Worm (Caenorhabditis elegans) whole organism, L1 larva: ENCODE data around the gene R11G1.2.

Source experiments
- alr-1 ChIP-seq: fragments of 200-800 bp; sonication (Bioruptor generic); optimal IDR thresholded peaks from 2 replicates; lab custom pipeline; 2018; ENCODE audit warnings: borderline replicate concordance, mild to moderate bottlenecking, missing genetic modification characterization, missing compliant biosample characterization
- aly-2 ChIP-seq: fragments of 150-350 bp; optimal IDR thresholded peaks from 2 replicates; lab custom pipeline; 2014; ENCODE audit warnings: missing biosample characterization, missing genetic modification characterization
- ceh-88 ChIP-seq: fragments of 200-800 bp; sonication (Bioruptor generic); IDR thresholded peaks from 2 replicates; pipeline ENCODE4 v1.3.6; 2022; ENCODE audit warnings: missing genetic modification characterization, missing compliant biosample characterization
- hlh-4 ChIP-seq: sonication (generic microtip); optimal IDR thresholded peaks from 2 replicates; lab custom pipeline; 2016; ENCODE audit warnings: mild to moderate bottlenecking, missing genetic modification characterization, missing compliant biosample characterization
- lin-14 ChIP-seq: fragments of 200-800 bp; sonication (Bioruptor generic); optimal IDR thresholded peaks from 2 replicates; lab custom pipeline; 2018; ENCODE audit warnings: mild to moderate bottlenecking, missing genetic modification characterization, moderate library complexity, missing compliant biosample characterization
- nhr-11 ChIP-seq: fragments of 150-350 bp; optimal IDR thresholded peaks from 2 replicates; lab custom pipeline; 2014; ENCODE audit warnings: missing biosample characterization, missing genetic modification characterization
- nhr-12 ChIP-seq: sonication (generic microtip); optimal IDR thresholded peaks from 2 replicates; lab custom pipeline; 2017; ENCODE audit warnings: missing biosample characterization, missing genetic modification characterization
- nhr-237 ChIP-seq: fragments of 150-350 bp; optimal IDR thresholded peaks from 2 replicates; lab custom pipeline; 2014; ENCODE audit warnings: missing biosample characterization, missing genetic modification characterization
- nhr-28 ChIP-seq: fragments of 150-350 bp; optimal IDR thresholded peaks from 2 replicates; lab custom pipeline; 2014; ENCODE audit warnings: missing biosample characterization, missing genetic modification characterization
- nhr-77 ChIP-seq: fragments of 150-350 bp; optimal IDR thresholded peaks from 2 replicates; lab custom pipeline; 2014; ENCODE audit warnings: missing biosample characterization, missing genetic modification characterization
- skn-1 ChIP-seq: fragments of 150-350 bp; optimal IDR thresholded peaks from 2 replicates; lab custom pipeline; 2014; ENCODE audit warnings: missing biosample characterization, missing genetic modification characterization
- tbx-2 ChIP-seq: sonication (generic microtip); optimal IDR thresholded peaks from 2 replicates; lab custom pipeline; 2016; ENCODE audit warnings: missing genetic modification characterization, missing compliant biosample characterization
- ztf-11 ChIP-seq, 2 experiments: sonication (generic microtip); optimal IDR thresholded peaks; 2 replicates each; lab custom pipeline; 2016 to 2017; ENCODE audit warnings: missing genetic modification characterization in 2 of 2, missing biosample characterization in 1 of 2, missing compliant biosample characterization in 1 of 2

DNA sequence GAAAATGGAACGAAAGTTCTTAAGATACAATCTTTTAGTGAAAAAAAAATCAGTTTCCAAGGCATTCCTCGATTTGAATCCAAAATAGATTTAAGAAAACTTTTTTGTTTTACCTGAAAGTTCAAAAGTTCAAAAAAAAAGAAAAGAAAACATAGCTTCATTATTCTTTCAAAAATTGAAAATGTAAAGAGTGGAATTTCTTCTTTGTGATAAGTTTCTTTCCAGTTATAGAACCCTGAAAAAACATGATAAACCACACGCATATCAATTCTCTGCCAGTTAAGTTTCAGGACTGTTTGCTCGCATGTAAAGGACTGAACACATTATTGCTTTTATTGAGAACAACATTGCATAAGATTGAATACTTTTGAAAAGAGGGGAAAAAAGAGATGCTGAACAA, 38.7 kb upstream of the R11G1.2 start:
- TF ChIP-seq nhr-237: no peak
- TF ChIP-seq nhr-11 (tag; lab: Kevin White, UChicago): no peak
- no peak for TF ChIP-seq skn-1 (tag; lab: Kevin White, UChicago)
- TF ChIP-seq lin-14 (GFP tag; lab: Kevin White, UChicago): no peak
- no peak for TF ChIP-seq nhr-12 (tag; lab: Kevin White, UChicago)
- no peak for TF ChIP-seq hlh-4 (tag; lab: Kevin White, UChicago)
- no peak for TF ChIP-seq ztf-11 (tag; optimal IDR thresholded peaks at IDR 0.05; lab: Kevin White, UChicago)
- no peak for TF ChIP-seq nhr-77 (tag; lab: Kevin White, UChicago)
- no peak for TF ChIP-seq nhr-28 (tag; lab: Kevin White, UChicago)
- TF ChIP-seq alr-1: no peak
- no peak for TF ChIP-seq aly-2 (tag; lab: Kevin White, UChicago)
- TF ChIP-seq ceh-88 (GFP tag; lab: Robert Waterston, UW): no peak
- no peak for TF ChIP-seq tbx-2 (tag; lab: Kevin White, UChicago)
